Worm (Caenorhabditis elegans) whole organism, L1 larva: ENCODE measurements around the gene sams-5.

Experiments used
- aly-2 ChIP-seq: fragments of 150-350 bp; optimal IDR thresholded peaks from 2 replicates; lab custom pipeline; 2014; ENCODE audit warnings: missing biosample characterization, missing genetic modification characterization
- ama-1 ChIP-seq: fragments of 150-350 bp; optimal IDR thresholded peaks from 2 replicates; lab custom pipeline; 2014
- elt-2 ChIP-seq: sonication (generic microtip); optimal IDR thresholded peaks from 2 replicates; lab custom pipeline; 2016; ENCODE audit warnings: missing genetic modification characterization, mild to moderate bottlenecking, inconsistent platforms, missing compliant biosample characterization, missing genetic modification reagents
- lin-15B ChIP-seq: fragments of 150-350 bp; sonication (generic microtip); optimal IDR thresholded peaks from 3 replicates; lab custom pipeline; 2014; ENCODE audit warnings: missing biosample characterization, missing genetic modification characterization
- nhr-85 ChIP-seq: sonication (generic microtip); peaks from one replicate; lab custom pipeline; 2016; ENCODE audit warnings: missing genetic modification characterization, inconsistent platforms, missing compliant biosample characterization
- unc-62 ChIP-seq: fragments of 150-350 bp; optimal IDR thresholded peaks from 2 replicates; lab custom pipeline; 2014; ENCODE audit warnings: missing biosample characterization, missing genetic modification reagents, missing genetic modification characterization
- zag-1 ChIP-seq: fragments of 150-350 bp; optimal IDR thresholded peaks from 2 replicates; lab custom pipeline; 2014; ENCODE audit warnings: missing biosample characterization, missing genetic modification characterization

DNA sequence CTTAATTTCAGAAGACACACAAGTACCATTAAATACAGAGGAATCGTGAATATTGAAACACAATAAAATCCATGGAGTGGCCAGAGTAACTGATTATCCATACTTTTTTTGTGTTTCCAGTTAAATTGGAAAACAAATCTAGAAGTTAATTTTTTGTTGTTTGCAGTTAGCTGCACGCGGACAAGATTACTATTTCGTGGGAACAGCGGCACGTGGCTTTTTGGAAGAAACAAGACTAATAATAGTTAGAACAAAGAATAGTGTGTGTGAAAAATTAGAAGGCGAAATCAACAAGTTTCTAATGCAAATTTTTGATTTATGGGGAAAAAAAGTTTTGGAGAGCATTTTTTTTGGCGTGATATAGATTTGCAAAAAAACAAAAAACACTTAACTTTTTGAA, 12.8 kb downstream of the sams-5 start, which contains the start of gene srv-29:
- TF ChIP-seq elt-2 (tag; lab: Kevin White, UChicago) (no peak), unc-62 (no peak), nhr-85 (tag; lab: Kevin White, UChicago) (no peak), ama-1 (lab: Kevin White, UChicago) (no peak), lin-15B (tag; lab: Kevin White, UChicago) (no peak), zag-1 (tag; lab: Kevin White, UChicago) (no peak), aly-2 (tag; lab: Kevin White, UChicago) (no peak)
